Worm (Caenorhabditis elegans): ENCODE data around the gene pxd-1.
"Not testable (repeated sequence)": the region's sequence is repeated elsewhere in the genome, so short reads cannot be mapped to it uniquely, and the experiment has no call there.

The pxd-1 gene

DNA sequence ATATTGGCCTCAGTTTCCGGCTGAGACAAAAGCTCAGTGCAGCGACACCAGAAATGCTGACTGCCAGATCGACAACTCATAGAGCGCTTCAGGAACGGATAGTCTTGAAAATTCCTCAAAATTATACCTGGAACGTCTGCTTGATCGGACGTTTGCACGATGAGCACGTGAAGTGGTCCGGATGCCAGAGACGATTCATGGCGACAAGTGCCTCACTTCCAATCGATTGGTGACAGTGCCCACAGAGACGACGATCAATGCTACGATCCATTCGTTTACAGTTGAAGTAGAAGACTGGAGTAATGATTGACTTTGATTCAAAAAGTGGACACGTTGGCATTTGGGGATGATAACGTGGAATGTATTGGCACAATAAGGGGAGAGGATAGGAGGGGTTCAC is 19.6 kb upstream of the pxd-1 start, which contains the start of gene Y1A5A.1:
Gene Y1A5A.1, minus strand, starts transcription at position 294 of the 400 bp plus-strand sequence.
- no peak for TF ChIP-seq rpc-1 (optimal IDR thresholded peaks at IDR 0.05)
- TF ChIP-seq rpc-1 (tag; optimal IDR thresholded peaks at IDR 0.05): peak; percentile 15
- TF ChIP-seq pbrm-1 (GFP tag; IDR thresholded peaks at IDR 0.05): no peak

DNA sequence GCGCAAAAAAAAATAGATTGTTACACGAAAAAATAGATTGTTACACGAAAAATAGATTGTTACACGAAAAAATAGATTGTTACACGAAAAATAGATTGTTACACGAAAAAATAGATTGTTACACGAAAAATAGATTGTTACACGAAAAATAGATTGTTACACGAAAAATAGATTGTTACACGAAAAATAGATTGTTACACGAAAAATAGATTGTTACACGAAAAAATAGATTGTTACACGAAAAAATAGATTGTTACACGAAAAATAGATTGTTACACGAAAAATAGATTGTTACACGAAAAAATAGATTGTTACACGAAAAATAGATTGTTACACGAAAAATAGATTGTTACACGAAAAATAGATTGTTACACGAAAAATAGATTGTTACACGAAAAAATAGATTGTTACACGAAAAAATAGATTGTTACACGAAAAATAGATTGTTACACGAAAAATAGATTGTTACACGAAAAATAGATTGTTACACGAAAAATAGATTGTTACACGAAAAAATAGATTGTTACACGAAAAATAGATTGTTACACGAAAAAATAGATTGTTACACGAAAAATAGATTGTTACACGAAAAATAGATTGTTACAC is 18.8 kb upstream of the pxd-1 start:
- TF ChIP-seq egrh-3 (GFP tag; IDR thresholded peaks at IDR 0.05) (peak; percentile 94), Y53F4B.3 (GFP tag; IDR thresholded peaks at IDR 0.05) (peak; percentile 60; the same call in 1 of the 2 replicates)

DNA sequence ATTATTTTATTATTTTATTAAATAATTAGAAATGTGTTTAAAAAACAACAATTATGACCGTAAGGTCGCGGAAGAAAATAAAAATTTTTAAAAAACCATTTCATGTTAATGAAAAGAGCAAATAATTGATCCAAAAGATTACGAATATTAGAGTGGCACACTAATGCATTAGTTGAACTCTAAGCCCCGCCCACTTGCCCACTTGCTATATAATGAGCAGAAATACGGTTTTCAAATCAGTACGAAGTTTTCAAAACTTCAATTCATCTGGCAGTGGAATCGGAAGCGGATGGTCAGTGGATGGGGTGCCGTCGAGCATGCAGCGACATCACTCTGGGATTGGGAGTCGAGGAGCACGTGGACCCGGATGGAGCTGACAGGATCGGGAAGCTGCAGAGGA is 18.2 kb upstream of the pxd-1 start, which contains the start of gene C36E8.6:
Gene C36E8.6, plus strand, starts transcription at position 301 of the 400 bp plus-strand sequence.
- TF ChIP-seq lin-54 (GFP tag; optimal IDR thresholded peaks at IDR 0.05) (no peak), ztf-6 (GFP tag; IDR thresholded peaks at IDR 0.05) (no peak), nhr-120 (GFP tag; IDR thresholded peaks at IDR 0.05) (no peak), dpl-1 (GFP tag; optimal IDR thresholded peaks at IDR 0.05) (no peak)

DNA sequence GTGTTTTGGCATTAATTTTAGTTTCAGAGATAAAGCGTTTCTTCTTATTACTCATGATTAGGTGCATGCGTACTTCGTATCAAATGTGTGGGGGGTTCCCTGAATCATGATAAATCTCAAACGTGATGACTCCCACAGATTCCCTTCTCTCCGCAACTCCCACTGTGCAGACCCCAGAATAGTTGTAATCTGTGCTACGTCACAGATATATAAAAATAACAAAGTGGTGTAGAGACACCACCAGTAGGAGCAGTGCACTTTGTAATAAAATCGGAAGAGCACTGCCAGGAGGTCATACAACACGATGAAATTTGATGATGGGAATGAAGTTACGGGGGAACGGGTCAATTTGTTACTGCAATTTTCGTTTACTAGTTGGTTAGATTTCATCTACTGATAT is 14.6 kb upstream of the pxd-1 start:
- TF ChIP-seq B0336.3 (GFP tag; IDR thresholded peaks at IDR 0.05) (no peak), him-1 (tag; optimal IDR thresholded peaks at IDR 0.05) (no peak), K12H6.12 (tag; optimal IDR thresholded peaks at IDR 0.05) (no peak), repo-1 (tag; optimal IDR thresholded peaks at IDR 0.05) (no peak), Y53G8AR.9 (GFP tag; conservative IDR thresholded peaks at IDR 0.05) (no peak), efl-1 (GFP tag; optimal IDR thresholded peaks at IDR 0.05) (no peak), pha-4 (tag; optimal IDR thresholded peaks at IDR 0.05) (no peak), zim-3 (tag; optimal IDR thresholded peaks at IDR 0.05) (no peak), dox-1 (GFP tag; IDR thresholded peaks at IDR 0.05) (no peak), let-607 (tag; optimal IDR thresholded peaks at IDR 0.05) (no peak), lsl-1 (GFP tag; optimal IDR thresholded peaks at IDR 0.05) (no peak), snpc-3.4 (tag; optimal IDR thresholded peaks at IDR 0.05) (no peak), pbrm-1 (GFP tag; IDR thresholded peaks at IDR 0.05) (no peak), F22D6.2 (tag; optimal IDR thresholded peaks at IDR 0.05) (no peak)

DNA sequence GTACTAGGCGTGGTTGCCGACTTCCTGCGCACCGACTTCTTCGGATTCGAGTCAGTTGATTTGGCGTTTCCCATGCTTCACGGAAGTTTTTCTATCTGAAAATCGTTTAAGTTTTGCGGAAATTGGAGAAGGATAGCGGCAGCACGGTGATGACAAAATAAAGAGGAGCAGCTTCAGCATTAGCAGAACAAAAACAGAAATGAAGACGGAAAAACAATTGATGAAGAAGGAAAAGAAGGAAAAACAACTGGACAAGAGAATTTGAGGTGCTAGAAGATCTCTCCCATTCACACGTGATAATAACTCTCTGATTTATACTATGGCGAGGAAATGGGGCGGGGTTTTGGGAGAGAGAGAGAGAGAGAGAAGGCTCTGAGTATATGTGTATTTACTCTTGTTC is 13.9 kb upstream of the pxd-1 start, which contains the start of gene glb-11:
Gene glb-11, minus strand, starts transcription at position 101 of the 400 bp plus-strand sequence.
- TF ChIP-seq sea-2 (GFP tag; IDR thresholded peaks at IDR 0.05): no peak
- TF ChIP-seq ceh-27 (GFP tag; optimal IDR thresholded peaks at IDR 0.05): no peak
- TF ChIP-seq mes-4 (tag; optimal IDR thresholded peaks at IDR 0.05): no peak

- TF ChIP-seq lsl-1 (GFP tag; optimal IDR thresholded peaks at IDR 0.05) (no peak), Y56A3A.18 (GFP tag; IDR thresholded peaks at IDR 0.05) (no peak)
Observed at ce11 chrIII:3994457-3994856, 11.5 kb upstream of the pxd-1 start.

DNA sequence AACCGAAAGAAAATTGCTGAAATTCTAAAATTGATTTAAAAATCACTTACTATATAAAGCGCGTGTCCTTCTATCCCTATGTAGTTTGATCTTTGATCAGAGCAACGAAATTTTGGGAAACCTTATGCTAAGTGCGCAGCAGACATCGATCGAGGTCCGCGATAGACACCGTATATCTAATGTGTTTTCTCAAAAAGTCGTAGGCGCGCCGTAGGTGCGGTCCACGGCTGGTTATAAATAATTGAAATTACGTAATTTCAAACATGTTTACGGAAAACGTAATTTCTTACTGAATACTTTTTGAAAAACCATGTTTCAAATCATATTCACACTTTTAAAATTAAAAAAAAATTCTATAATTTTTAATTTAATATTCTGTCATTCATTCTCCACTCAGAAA is 4.5 kb upstream of the pxd-1 start:
- TF ChIP-seq snpc-4 (GFP tag; optimal IDR thresholded peaks at IDR 0.05): not testable (repeated sequence)
- peak in 3 of 4 experiments; percentile 16 to 78 (median 66) for TF ChIP-seq snpc-4 (tag; optimal IDR thresholded peaks at IDR 0.05)
- peak; percentile 9 for TF ChIP-seq snpc-1.1 (tag; optimal IDR thresholded peaks at IDR 0.05; ENCODE audit: insufficient read depth)
